Fruit fly (Drosophila melanogaster): ENCODE data around the gene ecd.

The ecd gene

DNA sequence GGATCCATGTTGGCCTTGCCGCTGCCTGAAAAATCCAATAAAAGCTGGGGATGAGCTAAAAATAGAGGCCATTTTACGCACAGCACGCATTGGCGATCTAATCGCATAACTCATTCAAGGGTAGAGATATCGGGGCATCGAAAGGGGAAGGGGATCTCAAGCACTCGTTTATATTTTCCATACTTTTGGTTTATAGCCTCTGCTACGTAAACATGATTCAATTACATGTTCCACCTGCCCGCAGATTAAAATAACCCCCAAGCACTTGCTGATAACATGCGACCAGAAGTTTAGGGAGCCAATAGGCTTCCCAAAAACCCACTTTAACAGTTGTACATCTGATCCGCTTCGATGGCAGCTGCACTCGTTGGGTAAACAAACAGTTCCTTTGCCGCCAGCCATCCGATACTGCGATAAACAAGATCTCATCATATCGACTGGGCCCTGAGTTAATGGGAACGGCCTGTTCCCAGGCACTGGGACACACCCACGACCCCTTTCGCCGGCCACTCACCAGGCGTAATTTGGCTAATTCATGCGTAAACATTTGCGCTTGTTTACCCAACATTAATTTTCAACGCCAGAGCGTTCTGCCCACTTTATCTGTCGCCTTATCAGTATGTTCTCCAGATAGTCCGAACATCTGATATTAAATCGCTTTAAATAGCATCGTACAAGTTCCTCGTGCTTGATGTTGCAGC is 11.5 kb downstream of the ecd start:
- TF ChIP-seq Sin3A (optimal IDR thresholded peaks at IDR 0.05) (no peak), ttk (optimal IDR thresholded peaks at IDR 0.05) (no peak), Myc (optimal IDR thresholded peaks at IDR 0.05) (no peak), h (optimal IDR thresholded peaks at IDR 0.05) (no peak), psq (optimal IDR thresholded peaks at IDR 0.05) (no peak), insv (optimal IDR thresholded peaks at IDR 0.05) (no peak)

DNA sequence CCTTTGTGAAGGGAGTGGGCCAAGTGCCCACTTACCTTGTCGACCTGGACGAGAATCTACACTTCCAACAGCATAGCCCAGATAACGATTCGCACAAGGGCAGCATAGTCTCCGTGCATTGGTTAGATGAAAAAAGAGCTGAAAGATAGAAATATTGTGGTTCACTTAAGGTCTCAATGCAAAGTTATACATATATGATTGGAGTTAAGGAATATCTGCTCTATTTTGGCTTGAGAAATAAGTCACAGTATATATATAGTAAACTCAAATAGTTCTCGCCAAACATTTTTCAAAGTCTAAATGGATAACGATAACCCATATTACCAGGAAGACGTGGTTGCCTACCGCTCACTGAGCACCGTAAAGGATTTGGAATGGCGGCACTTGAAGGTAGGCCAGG is 17.3 kb downstream of the ecd start, which contains the start of gene CG32305:
CG32305 (plus strand) TSS at position 301 of the 400 bp plus-strand sequence.
- TF ChIP-seq insv (optimal IDR thresholded peaks at IDR 0.05) = no peak
- no peak for TF ChIP-seq psq (optimal IDR thresholded peaks at IDR 0.05)
- no peak for TF ChIP-seq ttk (optimal IDR thresholded peaks at IDR 0.05)
- no peak for TF ChIP-seq h (optimal IDR thresholded peaks at IDR 0.05)
- TF ChIP-seq Myc (optimal IDR thresholded peaks at IDR 0.05) = no peak
- TF ChIP-seq Sin3A (optimal IDR thresholded peaks at IDR 0.05) = no peak

DNA sequence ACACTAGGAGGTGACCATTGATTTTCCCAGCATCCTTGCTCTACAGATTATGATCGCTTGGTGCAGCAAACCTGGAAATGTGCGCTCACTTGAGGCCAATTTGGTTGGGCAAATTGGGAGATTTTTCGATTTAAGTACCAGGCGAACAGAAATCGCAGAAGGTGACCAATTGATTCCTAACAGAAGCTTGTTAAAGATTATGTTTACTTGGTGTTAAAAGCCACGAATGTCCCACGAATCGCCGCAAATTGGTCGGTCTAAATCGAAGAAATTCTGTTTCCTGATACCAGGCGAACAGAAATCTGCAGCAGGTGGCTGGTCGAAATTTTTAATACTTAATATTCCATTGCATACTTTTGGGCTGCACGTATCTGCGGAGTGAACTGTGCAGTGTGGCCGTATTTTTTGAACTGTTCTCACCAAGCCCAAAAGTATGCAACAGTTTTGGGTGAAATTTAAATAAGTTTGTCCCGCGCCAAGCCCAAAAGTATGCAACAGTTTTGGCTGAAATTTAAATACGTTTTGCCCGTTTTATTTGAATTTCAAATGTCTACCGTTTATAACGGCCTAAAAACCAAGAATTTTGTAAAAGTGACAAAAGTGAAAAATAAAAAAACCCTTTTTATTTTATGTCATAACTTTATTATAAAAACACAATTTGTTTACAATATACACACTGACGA is 21.7 kb downstream of the ecd start, which contains the start of gene CG32301:
CG32301 (plus strand) TSS at position 633 of the 683 bp plus-strand sequence.
- TF ChIP-seq ttk (optimal IDR thresholded peaks at IDR 0.05) = no peak
- no peak for TF ChIP-seq h (optimal IDR thresholded peaks at IDR 0.05)
- TF ChIP-seq Sin3A (optimal IDR thresholded peaks at IDR 0.05) = no peak
- TF ChIP-seq psq (optimal IDR thresholded peaks at IDR 0.05) = no peak
- TF ChIP-seq Myc (optimal IDR thresholded peaks at IDR 0.05) = no peak
- no peak for TF ChIP-seq insv (optimal IDR thresholded peaks at IDR 0.05)

DNA sequence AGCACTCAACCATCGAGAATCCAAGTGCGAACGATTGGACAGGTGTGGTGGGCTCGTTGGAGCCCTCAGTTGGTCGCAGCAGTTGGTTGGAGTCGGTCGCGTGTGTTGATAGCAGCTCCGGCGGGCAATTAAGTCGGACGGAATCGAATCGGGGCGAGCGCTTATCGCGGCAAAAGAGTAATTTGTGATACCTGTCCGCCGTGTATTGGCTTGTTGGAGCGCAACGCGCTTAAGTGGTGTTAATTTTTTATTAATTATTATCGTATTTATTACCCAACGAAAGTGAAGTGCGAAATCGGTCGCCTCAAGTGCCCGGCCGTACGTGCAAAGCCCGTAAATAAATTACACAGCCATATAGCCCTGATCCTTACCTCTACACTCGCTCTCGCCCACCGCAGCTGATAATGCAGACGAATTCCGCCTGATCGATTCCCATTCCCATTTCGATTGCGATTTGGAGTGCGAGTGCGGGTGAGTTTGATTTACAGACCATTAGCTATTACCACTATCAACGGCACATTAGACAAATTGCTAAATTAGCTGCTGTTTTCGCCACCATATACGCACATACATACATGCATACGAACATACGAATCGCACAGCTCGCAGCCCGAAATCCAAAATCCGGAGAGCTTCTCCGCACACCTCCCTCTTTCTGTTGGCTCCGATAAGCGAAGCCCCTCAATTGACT is 28.0 kb downstream of the ecd start, which contains the start of gene ACXD:
ACXD (plus strand) TSS at position 66 of the 691 bp plus-strand sequence.
- TF ChIP-seq h (optimal IDR thresholded peaks at IDR 0.05) (no peak), insv (optimal IDR thresholded peaks at IDR 0.05) (no peak), Myc (optimal IDR thresholded peaks at IDR 0.05) (no peak), ttk (optimal IDR thresholded peaks at IDR 0.05) (no peak), psq (optimal IDR thresholded peaks at IDR 0.05) (no peak)

DNA sequence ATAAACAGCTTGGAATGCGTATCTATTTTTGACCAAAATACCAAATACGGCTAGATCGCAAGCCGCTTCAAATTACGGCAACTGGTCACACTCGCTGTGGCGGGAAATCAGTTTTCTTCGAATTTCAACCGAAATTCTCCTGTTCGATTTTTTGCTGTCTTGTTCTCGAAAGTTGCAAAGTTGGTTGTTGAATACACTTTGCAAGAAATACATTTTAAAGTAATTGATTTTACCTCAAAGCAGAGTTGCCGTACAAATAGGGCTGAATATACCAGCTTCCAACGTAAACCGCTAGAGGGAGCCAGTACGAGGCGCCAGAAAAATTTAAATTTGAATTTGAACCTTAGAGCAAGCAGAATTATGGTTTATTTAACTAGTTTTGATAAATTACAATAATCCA is 28.6 kb downstream of the ecd start, which contains the start of gene CG9018:
CG9018 (minus strand) TSS at position 43 of the 400 bp plus-strand sequence.
- TF ChIP-seq Myc (optimal IDR thresholded peaks at IDR 0.05) = no peak
- no peak for TF ChIP-seq Sin3A (optimal IDR thresholded peaks at IDR 0.05)
- no peak for TF ChIP-seq insv (optimal IDR thresholded peaks at IDR 0.05)
- TF ChIP-seq h (optimal IDR thresholded peaks at IDR 0.05) = no peak

DNA sequence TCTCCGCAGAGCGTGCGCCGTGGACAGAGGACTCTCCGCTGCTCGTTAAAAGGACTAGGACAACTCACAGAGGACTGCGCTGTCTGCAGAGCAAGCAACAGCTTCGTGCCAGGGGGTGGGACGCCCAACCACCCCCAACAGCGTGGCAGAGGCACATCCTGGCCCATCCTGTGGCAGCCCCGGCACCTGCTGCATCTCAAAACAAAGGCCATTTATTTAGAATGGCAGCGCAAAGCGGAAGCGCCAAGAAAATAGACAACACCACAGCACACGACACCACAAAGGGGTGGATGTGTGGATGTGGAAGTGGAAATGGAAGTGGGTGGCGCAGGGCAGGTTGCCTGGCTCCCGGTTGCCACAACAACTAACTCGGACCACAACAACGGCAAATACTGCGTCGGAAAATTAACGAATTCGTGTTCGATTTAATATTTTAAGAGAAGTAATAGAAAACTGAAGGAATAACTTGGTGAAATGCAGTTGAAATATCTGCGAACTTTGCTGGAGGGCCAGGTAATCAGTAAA is 36.4 kb downstream of the ecd start, which contains the start of gene Oseg2:
Oseg2 (plus strand) TSS at position 475 of the 525 bp plus-strand sequence.
- TF ChIP-seq insv (optimal IDR thresholded peaks at IDR 0.05) (no peak), Myc (optimal IDR thresholded peaks at IDR 0.05) (no peak), Sin3A (optimal IDR thresholded peaks at IDR 0.05) (no peak), psq (optimal IDR thresholded peaks at IDR 0.05) (no peak)

DNA sequence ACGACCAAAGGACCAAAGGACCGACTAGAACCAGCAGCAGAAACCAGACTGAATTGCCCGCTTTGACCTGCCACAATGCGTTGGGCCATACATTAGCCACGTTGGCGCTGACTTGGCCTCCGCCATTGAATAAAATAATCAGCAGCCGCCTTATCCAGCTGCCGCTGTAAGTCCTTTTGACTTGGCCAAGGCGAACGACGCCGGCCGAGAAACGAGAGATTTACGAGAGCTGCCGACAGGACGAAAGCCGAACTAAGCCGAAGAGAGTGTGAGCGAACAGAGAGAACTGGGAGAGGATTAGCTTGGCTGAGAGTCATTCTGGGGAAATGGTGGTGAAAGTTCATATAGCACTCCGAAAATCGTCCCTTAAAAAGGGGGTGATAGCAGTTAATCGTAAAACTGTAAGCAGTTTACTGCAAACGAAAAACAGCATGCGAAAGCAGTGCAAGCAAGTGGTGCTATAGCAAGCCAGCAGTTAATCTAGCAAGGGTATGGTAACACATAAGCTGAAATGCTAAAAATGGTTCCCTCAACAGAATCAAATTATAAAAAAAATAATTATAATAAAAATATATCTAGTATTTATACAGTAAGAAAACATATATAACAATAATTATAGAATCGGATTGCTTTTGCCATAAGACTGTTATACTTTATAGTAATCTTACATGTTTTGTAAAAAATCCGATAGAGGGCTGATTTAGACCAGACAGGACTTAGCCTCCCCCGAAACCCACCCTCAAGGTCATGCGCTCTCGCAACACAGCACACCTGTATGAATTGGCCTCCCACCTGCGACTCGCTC is 37.1 kb downstream of the ecd start:
- TF ChIP-seq insv (optimal IDR thresholded peaks at IDR 0.05) = no peak
- TF ChIP-seq Myc (optimal IDR thresholded peaks at IDR 0.05) = no peak
- no peak for TF ChIP-seq Sin3A (optimal IDR thresholded peaks at IDR 0.05)
- TF ChIP-seq ttk (optimal IDR thresholded peaks at IDR 0.05) = no peak
- no peak for TF ChIP-seq h (optimal IDR thresholded peaks at IDR 0.05)
- no peak for TF ChIP-seq psq (optimal IDR thresholded peaks at IDR 0.05)

Measured in Kc167 (cell line).